Worm (Caenorhabditis elegans) whole organism, L3 larva: ENCODE measurements around the gene Y38F1A.4.

Source experiments
- ceh-28 ChIP-seq: fragments of 150-350 bp; optimal IDR thresholded peaks from 2 replicates; lab custom pipeline; 2014; ENCODE audit warnings: missing biosample characterization, missing genetic modification reagents, missing genetic modification characterization
- daf-12 ChIP-seq: fragments of 150-350 bp; optimal IDR thresholded peaks from 2 replicates; lab custom pipeline; 2014; ENCODE audit warnings: missing biosample characterization, missing genetic modification reagents, missing genetic modification characterization
- egl-27 ChIP-seq: sonication (generic microtip); optimal IDR thresholded peaks from 4 replicates; lab custom pipeline; 2017; ENCODE audit warnings: missing biosample characterization, missing genetic modification reagents, missing genetic modification characterization
- eor-1 ChIP-seq, 2 experiments: fragments of 150-350 bp; optimal IDR thresholded peaks; 2 replicates each; lab custom pipeline; 2014 to 2018; ENCODE audit warnings: missing biosample characterization in 2 of 2, missing genetic modification characterization in 2 of 2
- jun-1 ChIP-seq: fragments of 150-350 bp; optimal IDR thresholded peaks from 2 replicates; lab custom pipeline; 2014; ENCODE audit warnings: missing biosample characterization, missing genetic modification reagents, missing genetic modification characterization
- lin-15B ChIP-seq: fragments of 150-350 bp; optimal IDR thresholded peaks from 2 replicates; lab custom pipeline; 2014; ENCODE audit warnings: missing biosample characterization, missing genetic modification characterization
- nhr-11 ChIP-seq: fragments of 150-350 bp; optimal IDR thresholded peaks from 2 replicates; lab custom pipeline; 2014; ENCODE audit warnings: missing biosample characterization, missing genetic modification characterization
- nhr-12 ChIP-seq: fragments of 150-350 bp; optimal IDR thresholded peaks from 2 replicates; lab custom pipeline; 2014; ENCODE audit warnings: missing biosample characterization, missing genetic modification characterization
- nhr-23 ChIP-seq: fragments of 150-350 bp; optimal IDR thresholded peaks from 2 replicates; lab custom pipeline; 2014; ENCODE audit warnings: missing biosample characterization, missing genetic modification reagents, missing genetic modification characterization
- nhr-237 ChIP-seq: fragments of 150-350 bp; optimal IDR thresholded peaks from 2 replicates; lab custom pipeline; 2014; ENCODE audit warnings: missing biosample characterization, missing genetic modification characterization
- skn-1 ChIP-seq: fragments of 150-350 bp; optimal IDR thresholded peaks from 2 replicates; lab custom pipeline; 2014; ENCODE audit warnings: missing biosample characterization, missing genetic modification characterization
- zag-1 ChIP-seq: fragments of 150-350 bp; optimal IDR thresholded peaks from 2 replicates; lab custom pipeline; 2014; ENCODE audit warnings: missing biosample characterization, missing genetic modification characterization

ce11 chrII:12942496-12942895 is 27.0 kb downstream of the Y38F1A.4 start:
- TF ChIP-seq eor-1 (tag; optimal IDR thresholded peaks at IDR 0.05; lab: Kevin White, UChicago) (no peak), jun-1 (tag; lab: Kevin White, UChicago) (no peak), nhr-11 (tag; lab: Kevin White, UChicago) (no peak), ceh-28 (tag; lab: Kevin White, UChicago) (no peak), zag-1 (tag; lab: Kevin White, UChicago) (no peak), egl-27 (no peak), nhr-237 (no peak), nhr-12 (tag; lab: Kevin White, UChicago) (no peak), skn-1 (tag; lab: Kevin White, UChicago) (no peak), lin-15B (no peak), daf-12 (tag; lab: Kevin White, UChicago) (no peak), nhr-23 (tag; lab: Kevin White, UChicago) (peak; percentile 45)
